Fruit fly (Drosophila melanogaster) whole organism, embryonic: ENCODE measurements around the gene pHCl-1.

Experiments
- Atf-2 ChIP-seq: fragments of 200-800 bp; sonication (Bioruptor generic); optimal IDR thresholded peaks from 2 replicates; lab custom pipeline; 2016; ENCODE audit warnings: missing biosample characterization, missing genetic modification characterization
- Blimp-1 ChIP-seq: fragments of 200-800 bp; sonication (Bioruptor generic); optimal IDR thresholded peaks from 3 replicates; lab custom pipeline; 2018; ENCODE audit warnings: missing biosample characterization, missing genetic modification characterization, mild to moderate bottlenecking, moderate library complexity, missing genetic modification reagents
- Bteb2 ChIP-seq: fragments of 200-800 bp; sonication (Bioruptor generic); optimal IDR thresholded peaks from 2 replicates; lab custom pipeline; 2016; ENCODE audit warnings: missing biosample characterization, missing genetic modification characterization
- CG10274 ChIP-seq: fragments of 200-800 bp; sonication (Bioruptor generic); optimal IDR thresholded peaks from 3 replicates; lab custom pipeline; 2017; ENCODE audit warnings: missing biosample characterization, mild to moderate bottlenecking, missing genetic modification characterization
- CG11398 ChIP-seq: fragments of 200-800 bp; sonication (Bioruptor generic); optimal IDR thresholded peaks from 2 replicates; lab custom pipeline; 2016; ENCODE audit warnings: missing biosample characterization, missing genetic modification characterization
- CG11456 ChIP-seq: fragments of 200-800 bp; sonication (Bioruptor generic); IDR thresholded peaks from 3 replicates; pipeline ENCODE4 v1.3.6; 2022; ENCODE audit warnings: missing biosample characterization, missing genetic modification characterization
- CG11504 ChIP-seq: fragments of 200-800 bp; sonication (Bioruptor generic); optimal IDR thresholded peaks from 3 replicates; lab custom pipeline; 2019; ENCODE audit warnings: missing biosample characterization, mild to moderate bottlenecking, missing genetic modification characterization, moderate library complexity
- CG11560 ChIP-seq: fragments of 200-800 bp; sonication (Bioruptor generic); IDR thresholded peaks from 3 replicates; pipeline ENCODE4 v1.3.6; 2022; ENCODE audit warnings: missing biosample characterization, missing genetic modification characterization
- CG13123 ChIP-seq: fragments of 200-800 bp; sonication (Bioruptor generic); optimal IDR thresholded peaks from 2 replicates; lab custom pipeline; 2016; ENCODE audit warnings: missing biosample characterization, missing genetic modification characterization
- CG15514 ChIP-seq: fragments of 200-800 bp; sonication (Bioruptor generic); optimal IDR thresholded peaks from 3 replicates; lab custom pipeline; 2017; ENCODE audit warnings: missing biosample characterization, missing genetic modification characterization, mild to moderate bottlenecking, moderate library complexity, missing genetic modification reagents
- CG16863 ChIP-seq: fragments of 200-800 bp; sonication (Bioruptor generic); optimal IDR thresholded peaks from 3 replicates; lab custom pipeline; 2016; ENCODE audit warnings: missing biosample characterization, missing genetic modification characterization
- CG2116 ChIP-seq: fragments of 200-800 bp; sonication (Bioruptor generic); optimal IDR thresholded peaks from 3 replicates; lab custom pipeline; 2018; ENCODE audit warnings: missing biosample characterization, mild to moderate bottlenecking, missing genetic modification characterization
- CG2712 ChIP-seq: fragments of 200-800 bp; optimal IDR thresholded peaks from 3 replicates; lab custom pipeline; 2019; ENCODE audit warnings: missing biosample characterization, mild to moderate bottlenecking, missing genetic modification characterization, moderate library complexity
- CG3065 ChIP-seq: fragments of 200-800 bp; sonication (Bioruptor generic); optimal IDR thresholded peaks from 2 replicates; lab custom pipeline; 2016; ENCODE audit warnings: missing biosample characterization, missing genetic modification characterization
- CG31441 ChIP-seq: fragments of 200-800 bp; sonication (Bioruptor generic); IDR thresholded peaks from 2 replicates; pipeline ENCODE4 v1.3.6; 2022; ENCODE audit warnings: missing biosample characterization, missing genetic modification characterization
- CG3281 ChIP-seq: fragments of 200-800 bp; sonication (Bioruptor generic); optimal IDR thresholded peaks from 3 replicates; lab custom pipeline; 2017; ENCODE audit warnings: missing biosample characterization, mild to moderate bottlenecking, missing genetic modification characterization
- CG3847 ChIP-seq: fragments of 200-800 bp; sonication (Bioruptor generic); IDR thresholded peaks from 2 replicates; pipeline ENCODE4 v1.3.6; 2022; ENCODE audit warnings: missing biosample characterization, missing genetic modification characterization
- CG4360 ChIP-seq: fragments of 200-800 bp; sonication (Bioruptor generic); IDR thresholded peaks from 2 replicates; pipeline ENCODE4 v1.3.6; 2022; ENCODE audit warnings: missing biosample characterization, missing genetic modification characterization
- CG4707 ChIP-seq: fragments of 200-800 bp; sonication (Bioruptor generic); optimal IDR thresholded peaks from 2 replicates; lab custom pipeline; 2018; ENCODE audit warnings: missing biosample characterization, mild to moderate bottlenecking, missing genetic modification characterization, moderate library complexity
- CG5953 ChIP-seq: fragments of 200-800 bp; sonication (Bioruptor generic); IDR thresholded peaks from 2 replicates; pipeline ENCODE4 v1.3.6; 2022; ENCODE audit warnings: missing biosample characterization, missing genetic modification characterization
- CG6175 ChIP-seq: fragments of 200-800 bp; sonication (Bioruptor generic); IDR thresholded peaks from 3 replicates; pipeline ENCODE4 v1.3.6; 2022; ENCODE audit warnings: missing biosample characterization, missing genetic modification characterization
- CG6813 ChIP-seq: fragments of 200-800 bp; sonication (Bioruptor generic); optimal IDR thresholded peaks from 2 replicates; lab custom pipeline; 2017; ENCODE audit warnings: missing biosample characterization, missing genetic modification characterization, mild to moderate bottlenecking, moderate library complexity, missing genetic modification reagents
- CG7556 ChIP-seq: fragments of 200-800 bp; sonication (Bioruptor generic); optimal IDR thresholded peaks from 2 replicates; lab custom pipeline; 2017; ENCODE audit warnings: missing biosample characterization, mild to moderate bottlenecking, missing genetic modification characterization
- CG9437 ChIP-seq: fragments of 200-800 bp; sonication (Bioruptor generic); optimal IDR thresholded peaks from 2 replicates; lab custom pipeline; 2018; ENCODE audit warnings: missing biosample characterization, mild to moderate bottlenecking, missing genetic modification characterization
- CG9876 ChIP-seq: fragments of 200-800 bp; sonication (Bioruptor generic); optimal IDR thresholded peaks from 2 replicates; lab custom pipeline; 2016; ENCODE audit warnings: missing biosample characterization, missing genetic modification characterization
- Camta ChIP-seq: fragments of 200-800 bp; sonication (Bioruptor generic); optimal IDR thresholded peaks from 2 replicates; lab custom pipeline; 2016; ENCODE audit warnings: missing biosample characterization, missing genetic modification characterization
- H15 ChIP-seq: fragments of 200-800 bp; sonication (Bioruptor generic); IDR thresholded peaks from 3 replicates; pipeline ENCODE4 v1.3.6; 2022; ENCODE audit warnings: missing biosample characterization, missing genetic modification characterization
- Meics ChIP-seq: fragments of 200-800 bp; sonication (Bioruptor generic); optimal IDR thresholded peaks from 2 replicates; lab custom pipeline; 2017; ENCODE audit warnings: missing biosample characterization, mild to moderate bottlenecking, missing genetic modification characterization
- NK7.1 ChIP-seq: fragments of 200-800 bp; sonication (Bioruptor generic); optimal IDR thresholded peaks from 3 replicates; lab custom pipeline; 2016; ENCODE audit warnings: missing biosample characterization, missing genetic modification characterization
- Neu2 ChIP-seq: fragments of 200-800 bp; sonication (Bioruptor generic); optimal IDR thresholded peaks from 3 replicates; lab custom pipeline; 2016; ENCODE audit warnings: missing biosample characterization, missing genetic modification characterization, borderline replicate concordance
- Nf-YC ChIP-seq: fragments of 200-800 bp; optimal IDR thresholded peaks from 3 replicates; lab custom pipeline; 2019; ENCODE audit warnings: missing biosample characterization, mild to moderate bottlenecking, missing genetic modification characterization, moderate library complexity
- Optix ChIP-seq: fragments of 200-800 bp; sonication (Bioruptor generic); IDR thresholded peaks from 3 replicates; pipeline ENCODE4 v1.3.6; 2022; ENCODE audit warnings: missing biosample characterization, missing genetic modification characterization
- Ptx1 ChIP-seq: fragments of 200-800 bp; sonication (Bioruptor generic); IDR thresholded peaks from 2 replicates; pipeline ENCODE4 v1.3.6; 2022; ENCODE audit warnings: missing biosample characterization, missing genetic modification characterization
- Stat92E ChIP-seq, 3 experiments: fragments of >200 bp in 2 of 3; fragments of 200-800 bp in 1 of 3; sonication (Bioruptor generic) in 1 of 3; optimal IDR thresholded peaks; 2 replicates each; lab custom pipeline; 2017 to 2019; ENCODE audit warnings: missing biosample characterization in 3 of 3, missing genetic modification characterization in 3 of 3, mild to moderate bottlenecking in 1 of 3, moderate library complexity in 1 of 3
- YL-1 ChIP-seq: fragments of 200-800 bp; sonication (Bioruptor generic); optimal IDR thresholded peaks from 3 replicates; lab custom pipeline; 2017; ENCODE audit warnings: missing biosample characterization, mild to moderate bottlenecking, missing genetic modification characterization
- bowl ChIP-seq: fragments of 200-800 bp; sonication (Bioruptor generic); IDR thresholded peaks from 2 replicates; pipeline ENCODE4 v1.3.6; 2022; ENCODE audit warnings: missing biosample characterization, missing genetic modification characterization
- danr ChIP-seq: fragments of 200-800 bp; sonication (Bioruptor generic); IDR thresholded peaks from 2 replicates; pipeline ENCODE4 v1.3.6; 2022; ENCODE audit warnings: missing biosample characterization, missing genetic modification characterization
- eve ChIP-seq, 2 experiments: fragments of >200 bp; optimal IDR thresholded peaks; 2 replicates each; lab custom pipeline; 2017; ENCODE audit warnings: missing biosample characterization in 2 of 2, missing genetic modification characterization in 2 of 2
- fu2 ChIP-seq: fragments of 200-800 bp; sonication (Bioruptor generic); optimal IDR thresholded peaks from 2 replicates; lab custom pipeline; 2016; ENCODE audit warnings: missing biosample characterization, missing genetic modification characterization
- gro ChIP-seq: fragments of 200-800 bp; sonication (Bioruptor generic); optimal IDR thresholded peaks from 2 replicates; lab custom pipeline; 2016; ENCODE audit warnings: missing biosample characterization, missing genetic modification characterization
- hkb ChIP-seq, 2 experiments: fragments of 200-800 bp in 1 of 2; fragments of >200 bp in 1 of 2; sonication (Bioruptor generic) in 1 of 2; IDR thresholded peaks in 1 of 2; optimal IDR thresholded peaks in 1 of 2; 2 replicates each; pipeline versions ENCODE4 v1.3.6 to Lab custom; 2017 to 2022; ENCODE audit warnings: missing biosample characterization in 1 of 2, missing genetic modification characterization in 1 of 2
- luna ChIP-seq: fragments of 200-800 bp; sonication (Bioruptor generic); optimal IDR thresholded peaks from 2 replicates; lab custom pipeline; 2016; ENCODE audit warnings: missing biosample characterization, missing genetic modification characterization
- mld ChIP-seq: fragments of 200-800 bp; sonication (Bioruptor generic); IDR thresholded peaks from 3 replicates; pipeline ENCODE4 v1.3.6; 2022; ENCODE audit warnings: missing biosample characterization, missing genetic modification characterization; ENCODE audit not compliant: partially characterized antibody
- nom ChIP-seq: fragments of 200-800 bp; sonication (Bioruptor generic); optimal IDR thresholded peaks from 2 replicates; lab custom pipeline; 2017; ENCODE audit warnings: missing biosample characterization, missing genetic modification characterization, mild to moderate bottlenecking, moderate library complexity, missing genetic modification reagents
- pfk ChIP-seq: fragments of 200-800 bp; sonication (Bioruptor generic); optimal IDR thresholded peaks from 2 replicates; lab custom pipeline; 2018; ENCODE audit warnings: missing biosample characterization, mild to moderate bottlenecking, missing genetic modification characterization, moderate library complexity
- run ChIP-seq: fragments of 200-800 bp; sonication (Bioruptor generic); optimal IDR thresholded peaks from 3 replicates; lab custom pipeline; 2018; ENCODE audit warnings: missing biosample characterization, mild to moderate bottlenecking, missing genetic modification characterization
- slbo ChIP-seq: fragments of 200-800 bp; sonication (Bioruptor generic); IDR thresholded peaks from 2 replicates; pipeline ENCODE4 v1.3.6; 2022; ENCODE audit warnings: missing biosample characterization, missing genetic modification characterization
- sna ChIP-seq: fragments of 200-800 bp; sonication (Bioruptor generic); IDR thresholded peaks from 2 replicates; pipeline ENCODE4 v1.3.6; 2022; ENCODE audit warnings: missing biosample characterization, missing genetic modification characterization; ENCODE audit not compliant: partially characterized antibody

pHCl-1 gene

DNA sequence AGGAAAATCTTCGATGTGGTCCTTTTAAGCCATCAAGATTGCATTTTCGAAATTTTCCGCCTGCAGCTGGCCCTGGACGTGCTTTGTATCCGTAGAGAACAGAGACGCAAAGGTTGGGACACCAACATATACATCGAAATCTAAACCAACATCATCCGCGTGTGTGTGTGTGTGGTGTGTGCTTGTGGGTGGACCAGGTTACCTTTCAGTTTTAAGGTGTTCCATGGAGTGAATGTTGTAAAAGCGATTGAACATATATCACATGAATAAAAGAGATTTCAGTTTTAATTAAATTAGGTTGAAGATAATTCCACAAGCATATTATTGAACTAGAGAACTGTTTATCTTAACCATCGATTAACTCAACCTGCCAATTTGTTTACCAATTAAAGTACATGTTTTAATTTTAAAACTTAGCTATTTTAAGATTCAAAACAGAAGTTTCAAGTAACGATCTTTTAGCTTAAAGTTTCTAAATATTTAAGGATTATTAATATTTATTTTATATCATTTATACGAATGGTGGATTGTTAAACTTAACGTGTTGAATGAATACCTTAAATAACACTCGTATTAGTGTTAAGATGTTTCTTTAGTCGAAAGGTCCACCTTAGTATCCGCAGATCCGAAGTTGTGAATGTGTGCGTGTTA, 71.7 kb downstream of the pHCl-1 start (continued):
- TF ChIP-seq slbo (peak; percentile 61), Blimp-1 (GFP tag; lab: Kevin White, UChicago) (peak; percentile 71), CG13123 (GFP tag; lab: Kevin White, UChicago) (peak; percentile 48), CG11398 (GFP tag; lab: Kevin White, UChicago) (peak; percentile 29), CG6813 (GFP tag; lab: Kevin White, UChicago) (peak; percentile 76), Neu2 (peak; percentile 73), sna (GFP tag; lab: Robert Waterston, UW) (no peak; the same call in 1 of the 2 replicates), CG10274 (GFP tag; lab: Kevin White, UChicago) (peak; percentile 74), CG11456 (peak; percentile 77; the same call in 2 of the 3 replicates), CG11504 (tag; lab: Kevin White, UChicago) (peak; percentile 89), CG5953 (GFP tag; lab: Robert Waterston, UW) (no peak), CG6175 (GFP tag; lab: Robert Waterston, UW) (peak; percentile 35; the same call in 1 of the 3 replicates), CG4360 (no peak), YL-1 (GFP tag; lab: Kevin White, UChicago) (peak; percentile 40), CG11560 (tag; lab: Robert Waterston, UW) (no peak), nom (GFP tag; lab: Kevin White, UChicago) (peak; percentile 98), CG9437 (GFP tag; lab: Kevin White, UChicago) (peak; percentile 29), CG3065 (GFP tag; lab: Kevin White, UChicago) (no peak), H15 (0 out of 3 replicates have a peak, but pooled peaks have one; percentile 25), Ptx1 (GFP tag; lab: Robert Waterston, UW) (peak; percentile 64), Bteb2 (GFP tag; lab: Kevin White, UChicago) (peak; percentile 47), bowl (GFP tag; lab: Robert Waterston, UW) (no peak), CG7556 (peak; percentile 93), Meics (GFP tag; lab: Kevin White, UChicago) (peak; percentile 93), CG9876 (no peak), Camta (GFP tag; lab: Kevin White, UChicago) (no peak), Atf-2 (GFP tag; lab: Kevin White, UChicago) (no peak), CG16863 (GFP tag; lab: Kevin White, UChicago) (peak; percentile 50), eve (GFP tag; optimal IDR thresholded peaks at IDR 0.05; lab: Kevin White, UChicago) (peak in 1 of 2 experiments; percentile 73), luna (GFP tag; lab: Kevin White, UChicago) (peak; percentile 45), CG15514 (peak; percentile 62)

- TF ChIP-seq CG2116 (GFP tag; lab: Kevin White, UChicago) = peak; percentile 79
- peak; percentile 77; the same call in 2 of the 3 replicates for TF ChIP-seq mld
- peak; percentile 60 for TF ChIP-seq CG3281 (GFP tag; lab: Kevin White, UChicago)
- peak; percentile 76 for TF ChIP-seq CG2712 (tag; lab: Kevin White, UChicago)
- peak; percentile 66 for TF ChIP-seq Nf-YC
- TF ChIP-seq Optix = no peak
- peak; percentile 43 for TF ChIP-seq CG4707
- TF ChIP-seq sna (GFP tag; lab: Robert Waterston, UW) = peak; percentile 81
- peak; percentile 50 for TF ChIP-seq fu2 (GFP tag; lab: Kevin White, UChicago)
- no peak for TF ChIP-seq danr
- TF ChIP-seq NK7.1 = no peak
- no peak for TF ChIP-seq gro
- TF ChIP-seq Stat92E (GFP tag; optimal IDR thresholded peaks at IDR 0.05; lab: Kevin White, UChicago) = no peak
- TF ChIP-seq CG3847 (GFP tag; lab: Robert Waterston, UW) = peak; percentile 73
- peak; percentile 57; the same call in 1 of the 2 replicates for TF ChIP-seq CG31441 (GFP tag; lab: Robert Waterston, UW)
- peak; percentile 48 for TF ChIP-seq run
- TF ChIP-seq hkb (optimal IDR thresholded peaks at IDR 0.05; lab: Kevin White, UChicago) = no peak
- peak; percentile 74 for TF ChIP-seq hkb (GFP tag; IDR thresholded peaks at IDR 0.05; lab: Robert Waterston, UW)
- peak; percentile 19 for TF ChIP-seq pfk
Observed at dm6 chr3L:15826347-15826984, 72.4 kb downstream of the pHCl-1 start, which contains the start of the genes DCP2 and dbo. Gene DCP2 (minus strand): TSS chr3L:15826423. Gene dbo (plus strand): TSS chr3L:15826888.
